Worm (Caenorhabditis elegans) whole organism, L2 larva: Measurements from ENCODE around the gene F10A3.11.

Experiments used
- C34F6.9 ChIP-seq: fragments of 150-350 bp; optimal IDR thresholded peaks from 2 replicates; lab custom pipeline; 2014; ENCODE audit warnings: missing biosample characterization, missing genetic modification characterization
- ZK546.5 ChIP-seq: sonication (generic microtip); optimal IDR thresholded peaks from 2 replicates; lab custom pipeline; 2017; ENCODE audit warnings: missing biosample characterization, missing genetic modification characterization
- aly-2 ChIP-seq: fragments of 150-350 bp; optimal IDR thresholded peaks from 2 replicates; lab custom pipeline; 2014; ENCODE audit warnings: missing biosample characterization, missing genetic modification characterization
- ama-1 ChIP-seq: fragments of 150-350 bp; optimal IDR thresholded peaks from 2 replicates; lab custom pipeline; 2018; ENCODE audit warnings: inconsistent platforms
- ceh-16 ChIP-seq: fragments of 150-350 bp; optimal IDR thresholded peaks from 2 replicates; lab custom pipeline; 2014; ENCODE audit warnings: missing biosample characterization, missing genetic modification characterization
- ceh-82 ChIP-seq: fragments of 150-350 bp; optimal IDR thresholded peaks from 2 replicates; lab custom pipeline; 2014; ENCODE audit warnings: missing biosample characterization, missing genetic modification characterization
- crh-2 ChIP-seq: sonication (generic microtip); optimal IDR thresholded peaks from 2 replicates; lab custom pipeline; 2017; ENCODE audit warnings: missing biosample characterization, missing genetic modification characterization
- dmd-4 ChIP-seq: sonication (generic microtip); optimal IDR thresholded peaks from 2 replicates; lab custom pipeline; 2017; ENCODE audit warnings: missing biosample characterization, missing genetic modification characterization
- egl-27 ChIP-seq: sonication (generic microtip); optimal IDR thresholded peaks from 3 replicates; lab custom pipeline; 2017; ENCODE audit warnings: missing biosample characterization, missing genetic modification reagents, missing genetic modification characterization
- elt-1 ChIP-seq: fragments of 150-350 bp; optimal IDR thresholded peaks from 2 replicates; lab custom pipeline; 2014; ENCODE audit warnings: missing biosample characterization, missing genetic modification characterization
- elt-3 ChIP-seq: sonication (generic microtip); optimal IDR thresholded peaks from 2 replicates; lab custom pipeline; 2017; ENCODE audit warnings: missing biosample characterization, missing genetic modification characterization
- fos-1 ChIP-seq: fragments of 150-350 bp; optimal IDR thresholded peaks from 2 replicates; lab custom pipeline; 2014; ENCODE audit warnings: missing biosample characterization, missing genetic modification characterization
- gmeb-1 ChIP-seq: fragments of 150-350 bp; optimal IDR thresholded peaks from 2 replicates; lab custom pipeline; 2014; ENCODE audit warnings: missing biosample characterization, missing genetic modification characterization
- lin-11 ChIP-seq: fragments of 150-350 bp; sonication (generic microtip); optimal IDR thresholded peaks from 2 replicates; lab custom pipeline; 2014; ENCODE audit warnings: missing biosample characterization, missing genetic modification characterization, inconsistent platforms, mixed read lengths
- lin-13 ChIP-seq: fragments of 150-350 bp; optimal IDR thresholded peaks from 2 replicates; lab custom pipeline; 2014; ENCODE audit warnings: missing biosample characterization, missing genetic modification reagents, missing genetic modification characterization
- lin-39 ChIP-seq: fragments of 150-350 bp; optimal IDR thresholded peaks from 2 replicates; lab custom pipeline; 2014; ENCODE audit warnings: missing biosample characterization, missing genetic modification reagents, missing genetic modification characterization
- mbf-1 ChIP-seq: sonication (generic microtip); optimal IDR thresholded peaks from 2 replicates; lab custom pipeline; 2017; ENCODE audit warnings: missing biosample characterization, missing genetic modification characterization
- nhr-10 ChIP-seq: sonication (generic microtip); optimal IDR thresholded peaks from 2 replicates; lab custom pipeline; 2017; ENCODE audit warnings: missing biosample characterization, missing genetic modification characterization
- nhr-11 ChIP-seq: fragments of 150-350 bp; optimal IDR thresholded peaks from 2 replicates; lab custom pipeline; 2014; ENCODE audit warnings: missing biosample characterization, missing genetic modification characterization
- nhr-12 ChIP-seq: fragments of 150-350 bp; optimal IDR thresholded peaks from 2 replicates; lab custom pipeline; 2014; ENCODE audit warnings: missing biosample characterization, missing genetic modification characterization
- nhr-21 ChIP-seq: fragments of 150-350 bp; optimal IDR thresholded peaks from 2 replicates; lab custom pipeline; 2014; ENCODE audit warnings: missing biosample characterization, missing genetic modification characterization
- nhr-25 ChIP-seq: fragments of 150-350 bp; sonication (generic microtip); optimal IDR thresholded peaks from 3 replicates; lab custom pipeline; 2014; ENCODE audit warnings: missing biosample characterization, missing genetic modification characterization
- nhr-6 ChIP-seq: fragments of 150-350 bp; optimal IDR thresholded peaks from 2 replicates; lab custom pipeline; 2014; ENCODE audit warnings: missing biosample characterization, missing genetic modification characterization
- peb-1 ChIP-seq: fragments of 150-350 bp; optimal IDR thresholded peaks from 2 replicates; lab custom pipeline; 2014; ENCODE audit warnings: missing biosample characterization, missing genetic modification characterization
- sem-4 ChIP-seq: fragments of 150-350 bp; optimal IDR thresholded peaks from 2 replicates; lab custom pipeline; 2014; ENCODE audit warnings: missing biosample characterization, missing genetic modification reagents, missing genetic modification characterization
- skn-1 ChIP-seq: sonication (generic microtip); optimal IDR thresholded peaks from 2 replicates; lab custom pipeline; 2017; ENCODE audit warnings: missing biosample characterization, missing genetic modification characterization
- sma-3 ChIP-seq: sonication (generic microtip); optimal IDR thresholded peaks from 2 replicates; lab custom pipeline; 2016; ENCODE audit warnings: missing genetic modification reagents, missing genetic modification characterization, missing compliant biosample characterization
- sma-9 ChIP-seq, 2 experiments: fragments of 150-350 bp in 1 of 2; sonication (generic microtip) in 1 of 2; optimal IDR thresholded peaks; 2 replicates each; lab custom pipeline; 2014 to 2016; ENCODE audit warnings: missing genetic modification characterization in 2 of 2, mild to moderate bottlenecking in 1 of 2, missing biosample characterization in 1 of 2, missing compliant biosample characterization in 1 of 2, missing genetic modification reagents in 1 of 2, moderate library complexity in 1 of 2
- unc-39 ChIP-seq: fragments of 150-350 bp; optimal IDR thresholded peaks from 2 replicates; lab custom pipeline; 2014; ENCODE audit warnings: missing biosample characterization, missing genetic modification characterization
- unc-55 ChIP-seq: fragments of 150-350 bp; sonication (generic microtip); optimal IDR thresholded peaks from 3 replicates; lab custom pipeline; 2014; ENCODE audit warnings: missing biosample characterization, missing genetic modification reagents, missing genetic modification characterization
- unc-62 ChIP-seq: fragments of 150-350 bp; optimal IDR thresholded peaks from 2 replicates; lab custom pipeline; 2014; ENCODE audit warnings: missing biosample characterization, missing genetic modification reagents, missing genetic modification characterization
- zag-1 ChIP-seq: fragments of 150-350 bp; optimal IDR thresholded peaks from 2 replicates; lab custom pipeline; 2014; ENCODE audit warnings: missing biosample characterization, missing genetic modification characterization
- ztf-1 ChIP-seq: fragments of 200-800 bp; sonication (Bioruptor generic); conservative IDR thresholded peaks from 2 replicates; pipeline ENCODE4 v1.3.6; 2022; ENCODE audit warnings: missing genetic modification characterization, missing compliant biosample characterization
- ztf-11 ChIP-seq: sonication (generic microtip); optimal IDR thresholded peaks from 2 replicates; lab custom pipeline; 2017; ENCODE audit warnings: missing biosample characterization, missing genetic modification characterization
- ztf-4 ChIP-seq: fragments of 150-350 bp; optimal IDR thresholded peaks from 2 replicates; lab custom pipeline; 2014; ENCODE audit warnings: missing biosample characterization, missing genetic modification characterization

F10A3.11 gene

ce11 chrV:16120922-16121321 is 41.6 kb upstream of the F10A3.11 start, which contains the start of gene skr-3:
TSS of gene skr-3 (plus strand) at chrV:16121084.
- TF ChIP-seq ztf-11 (tag; lab: Kevin White, UChicago), result no peak
- peak; percentile 38 for TF ChIP-seq sma-9 (GFP tag; optimal IDR thresholded peaks at IDR 0.05; lab: Kevin White, UChicago)
- no peak for TF ChIP-seq sma-9 (tag; optimal IDR thresholded peaks at IDR 0.05; lab: Kevin White, UChicago)
- no peak for TF ChIP-seq nhr-12 (tag; lab: Kevin White, UChicago)
- TF ChIP-seq fos-1 (tag; lab: Kevin White, UChicago), result peak; percentile 71
- TF ChIP-seq ceh-16 (tag; lab: Kevin White, UChicago), result no peak
- TF ChIP-seq ztf-1 (GFP tag; lab: Robert Waterston, UW), result no peak
- TF ChIP-seq crh-2 (tag; lab: Kevin White, UChicago), result no peak
- no peak for TF ChIP-seq unc-39 (tag; lab: Kevin White, UChicago)
- TF ChIP-seq sma-3, result no peak
- TF ChIP-seq lin-39 (tag; lab: Kevin White, UChicago), result no peak
- TF ChIP-seq gmeb-1 (tag; lab: Kevin White, UChicago), result no peak
- no peak for TF ChIP-seq ceh-82 (tag; lab: Kevin White, UChicago)
- TF ChIP-seq nhr-11 (tag; lab: Kevin White, UChicago), result no peak
- no peak for TF ChIP-seq mbf-1
- TF ChIP-seq, all 48 proteins: peak for 2

- TF ChIP-seq fos-1 (tag; lab: Kevin White, UChicago), result peak; percentile 24
- TF ChIP-seq lin-11 (tag; lab: Kevin White, UChicago), result no peak
- TF ChIP-seq, all 48 proteins: peak for 1
Measured at ce11 chrV:16121451-16121850, 41.0 kb upstream of the F10A3.11 start.

ce11 chrV:16124739-16125138 is 37.7 kb upstream of the F10A3.11 start, which contains the start of gene nhr-111:
TSS of gene nhr-111 (minus strand) at chrV:16124839.
- TF ChIP-seq ztf-1 (GFP tag; lab: Robert Waterston, UW) (no peak), nhr-6 (no peak), C34F6.9 (no peak), lin-13 (GFP tag; lab: Kevin White, UChicago) (no peak), skn-1 (no peak), egl-27 (tag; lab: Kevin White, UChicago) (no peak), lin-11 (tag; lab: Kevin White, UChicago) (no peak), sem-4 (tag; lab: Kevin White, UChicago) (no peak), aly-2 (tag; lab: Kevin White, UChicago) (no peak)

ce11 chrV:16127401-16127800 is 35.1 kb upstream of the F10A3.11 start, which contains the start of gene fbxa-143:
TSS of gene fbxa-143 (minus strand) at chrV:16127501.
- no peak for TF ChIP-seq unc-39 (tag; lab: Kevin White, UChicago)
- no peak for TF ChIP-seq skn-1

- TF ChIP-seq zag-1 (tag; lab: Kevin White, UChicago) (no peak), ceh-82 (tag; lab: Kevin White, UChicago) (no peak), mbf-1 (no peak), sem-4 (tag; lab: Kevin White, UChicago) (no peak), nhr-21 (tag; lab: Kevin White, UChicago) (no peak), fos-1 (tag; lab: Kevin White, UChicago) (peak; percentile 21), unc-62 (GFP tag; lab: Kevin White, UChicago) (no peak), elt-1 (tag; lab: Kevin White, UChicago) (no peak)
Measured at ce11 chrV:16129116-16129515, 33.4 kb upstream of the F10A3.11 start.

ce11 chrV:16131249-16131648 is 31.2 kb upstream of the F10A3.11 start, which contains the start of gene fbxa-142:
TSS of gene fbxa-142 (minus strand) at chrV:16131349.
- TF ChIP-seq nhr-10 (no peak), ceh-16 (tag; lab: Kevin White, UChicago) (no peak), elt-3 (tag; lab: Kevin White, UChicago) (no peak), aly-2 (tag; lab: Kevin White, UChicago) (no peak), ztf-4 (tag; lab: Kevin White, UChicago) (no peak), skn-1 (no peak), ama-1 (lab: Kevin White, UChicago) (no peak), ZK546.5 (tag; lab: Kevin White, UChicago) (no peak), elt-1 (tag; lab: Kevin White, UChicago) (no peak), sma-9 (GFP tag; optimal IDR thresholded peaks at IDR 0.05; lab: Kevin White, UChicago) (no peak), sma-9 (tag; optimal IDR thresholded peaks at IDR 0.05; lab: Kevin White, UChicago) (no peak), unc-55 (GFP tag; lab: Kevin White, UChicago) (no peak), sem-4 (tag; lab: Kevin White, UChicago) (no peak), dmd-4 (tag; lab: Kevin White, UChicago) (no peak), lin-39 (tag; lab: Kevin White, UChicago) (no peak), nhr-25 (tag; lab: Kevin White, UChicago) (no peak), peb-1 (tag; lab: Kevin White, UChicago) (no peak), unc-39 (tag; lab: Kevin White, UChicago) (no peak), sma-3 (no peak)
